Worm (Caenorhabditis elegans) whole organism, L2 larva: Measurements from ENCODE around the gene F40F9.10.

ENCODE experiments used
- C34F6.9 ChIP-seq: fragments of 150-350 bp; optimal IDR thresholded peaks from 2 replicates; lab custom pipeline; 2014; ENCODE audit warnings: missing biosample characterization, missing genetic modification characterization
- F13H6.1 ChIP-seq: sonication (generic microtip); optimal IDR thresholded peaks from 2 replicates; lab custom pipeline; 2016; ENCODE audit warnings: missing genetic modification characterization, missing compliant biosample characterization
- R02D3.7 ChIP-seq: fragments of 150-350 bp; optimal IDR thresholded peaks from 2 replicates; lab custom pipeline; 2014; ENCODE audit warnings: missing biosample characterization, missing genetic modification characterization
- Y55F3AM.14 ChIP-seq: fragments of 200-800 bp; sonication (Bioruptor generic); optimal IDR thresholded peaks from 2 replicates; lab custom pipeline; 2018; ENCODE audit warnings: mild to moderate bottlenecking, missing genetic modification characterization, missing compliant biosample characterization
- ZK546.5 ChIP-seq: sonication (generic microtip); optimal IDR thresholded peaks from 2 replicates; lab custom pipeline; 2017; ENCODE audit warnings: missing biosample characterization, missing genetic modification characterization
- alr-1 ChIP-seq: fragments of 150-350 bp; optimal IDR thresholded peaks from 2 replicates; lab custom pipeline; 2014; ENCODE audit warnings: missing biosample characterization, missing genetic modification characterization
- aly-2 ChIP-seq: fragments of 150-350 bp; optimal IDR thresholded peaks from 2 replicates; lab custom pipeline; 2014; ENCODE audit warnings: missing biosample characterization, missing genetic modification characterization
- ama-1 ChIP-seq: fragments of 150-350 bp; optimal IDR thresholded peaks from 2 replicates; lab custom pipeline; 2018; ENCODE audit warnings: inconsistent platforms
- blmp-1 ChIP-seq: sonication (generic microtip); optimal IDR thresholded peaks from 2 replicates; lab custom pipeline; 2017; ENCODE audit warnings: missing genetic modification characterization, mild to moderate bottlenecking, missing compliant biosample characterization, antibody characterized with exemption, moderate library complexity; ENCODE audit not compliant: insufficient read depth
- ceh-16 ChIP-seq: fragments of 150-350 bp; optimal IDR thresholded peaks from 2 replicates; lab custom pipeline; 2014; ENCODE audit warnings: missing biosample characterization, missing genetic modification characterization
- ceh-82 ChIP-seq: fragments of 150-350 bp; optimal IDR thresholded peaks from 2 replicates; lab custom pipeline; 2014; ENCODE audit warnings: missing biosample characterization, missing genetic modification characterization
- crh-2 ChIP-seq: sonication (generic microtip); optimal IDR thresholded peaks from 2 replicates; lab custom pipeline; 2017; ENCODE audit warnings: missing biosample characterization, missing genetic modification characterization
- dmd-4 ChIP-seq: sonication (generic microtip); optimal IDR thresholded peaks from 2 replicates; lab custom pipeline; 2017; ENCODE audit warnings: missing biosample characterization, missing genetic modification characterization
- egl-27 ChIP-seq: sonication (generic microtip); optimal IDR thresholded peaks from 3 replicates; lab custom pipeline; 2017; ENCODE audit warnings: missing biosample characterization, missing genetic modification reagents, missing genetic modification characterization
- elt-3 ChIP-seq: sonication (generic microtip); optimal IDR thresholded peaks from 2 replicates; lab custom pipeline; 2017; ENCODE audit warnings: missing biosample characterization, missing genetic modification characterization
- fos-1 ChIP-seq: fragments of 150-350 bp; optimal IDR thresholded peaks from 2 replicates; lab custom pipeline; 2014; ENCODE audit warnings: missing biosample characterization, missing genetic modification characterization
- gmeb-1 ChIP-seq: fragments of 150-350 bp; optimal IDR thresholded peaks from 2 replicates; lab custom pipeline; 2014; ENCODE audit warnings: missing biosample characterization, missing genetic modification characterization
- lin-11 ChIP-seq: fragments of 150-350 bp; sonication (generic microtip); optimal IDR thresholded peaks from 2 replicates; lab custom pipeline; 2014; ENCODE audit warnings: missing biosample characterization, missing genetic modification characterization, inconsistent platforms, mixed read lengths
- lin-13 ChIP-seq: fragments of 150-350 bp; optimal IDR thresholded peaks from 2 replicates; lab custom pipeline; 2014; ENCODE audit warnings: missing biosample characterization, missing genetic modification reagents, missing genetic modification characterization
- lin-39 ChIP-seq: fragments of 150-350 bp; optimal IDR thresholded peaks from 2 replicates; lab custom pipeline; 2014; ENCODE audit warnings: missing biosample characterization, missing genetic modification reagents, missing genetic modification characterization
- mab-5 ChIP-seq: fragments of 150-350 bp; optimal IDR thresholded peaks from 2 replicates; lab custom pipeline; 2014; ENCODE audit warnings: missing biosample characterization, missing genetic modification characterization
- mdl-1 ChIP-seq, 2 experiments: fragments of 150-350 bp in 1 of 2; sonication (generic microtip) in 1 of 2; optimal IDR thresholded peaks; 2 replicates each; lab custom pipeline; 2017; ENCODE audit warnings: missing biosample characterization in 2 of 2, missing genetic modification characterization in 2 of 2
- nhr-10 ChIP-seq: sonication (generic microtip); optimal IDR thresholded peaks from 2 replicates; lab custom pipeline; 2017; ENCODE audit warnings: missing biosample characterization, missing genetic modification characterization
- nhr-11 ChIP-seq: fragments of 150-350 bp; optimal IDR thresholded peaks from 2 replicates; lab custom pipeline; 2014; ENCODE audit warnings: missing biosample characterization, missing genetic modification characterization
- nhr-12 ChIP-seq: fragments of 150-350 bp; optimal IDR thresholded peaks from 2 replicates; lab custom pipeline; 2014; ENCODE audit warnings: missing biosample characterization, missing genetic modification characterization
- nhr-21 ChIP-seq: fragments of 150-350 bp; optimal IDR thresholded peaks from 2 replicates; lab custom pipeline; 2014; ENCODE audit warnings: missing biosample characterization, missing genetic modification characterization
- nhr-23 ChIP-seq: fragments of 150-350 bp; optimal IDR thresholded peaks from 2 replicates; lab custom pipeline; 2014; ENCODE audit warnings: missing biosample characterization, missing genetic modification reagents, missing genetic modification characterization
- nhr-237 ChIP-seq: fragments of 150-350 bp; optimal IDR thresholded peaks from 2 replicates; lab custom pipeline; 2014; ENCODE audit warnings: missing biosample characterization, missing genetic modification characterization
- nhr-25 ChIP-seq: fragments of 150-350 bp; sonication (generic microtip); optimal IDR thresholded peaks from 3 replicates; lab custom pipeline; 2014; ENCODE audit warnings: missing biosample characterization, missing genetic modification characterization
- nhr-6 ChIP-seq: fragments of 150-350 bp; optimal IDR thresholded peaks from 2 replicates; lab custom pipeline; 2014; ENCODE audit warnings: missing biosample characterization, missing genetic modification characterization
- nhr-77 ChIP-seq: fragments of 150-350 bp; optimal IDR thresholded peaks from 2 replicates; lab custom pipeline; 2014; ENCODE audit warnings: missing biosample characterization, missing genetic modification characterization
- sem-4 ChIP-seq: fragments of 150-350 bp; optimal IDR thresholded peaks from 2 replicates; lab custom pipeline; 2014; ENCODE audit warnings: missing biosample characterization, missing genetic modification reagents, missing genetic modification characterization
- skn-1 ChIP-seq: sonication (generic microtip); optimal IDR thresholded peaks from 2 replicates; lab custom pipeline; 2017; ENCODE audit warnings: missing biosample characterization, missing genetic modification characterization
- sma-3 ChIP-seq: sonication (generic microtip); optimal IDR thresholded peaks from 2 replicates; lab custom pipeline; 2016; ENCODE audit warnings: missing genetic modification reagents, missing genetic modification characterization, missing compliant biosample characterization
- snpc-4 ChIP-seq: fragments of 150-350 bp; optimal IDR thresholded peaks from 2 replicates; lab custom pipeline; 2014; ENCODE audit warnings: missing biosample characterization, missing genetic modification characterization
- unc-39 ChIP-seq: fragments of 150-350 bp; optimal IDR thresholded peaks from 2 replicates; lab custom pipeline; 2014; ENCODE audit warnings: missing biosample characterization, missing genetic modification characterization
- unc-55 ChIP-seq: fragments of 150-350 bp; sonication (generic microtip); optimal IDR thresholded peaks from 3 replicates; lab custom pipeline; 2014; ENCODE audit warnings: missing biosample characterization, missing genetic modification reagents, missing genetic modification characterization
- unc-62 ChIP-seq: fragments of 150-350 bp; optimal IDR thresholded peaks from 2 replicates; lab custom pipeline; 2014; ENCODE audit warnings: missing biosample characterization, missing genetic modification reagents, missing genetic modification characterization
- ztf-1 ChIP-seq: fragments of 200-800 bp; sonication (Bioruptor generic); conservative IDR thresholded peaks from 2 replicates; pipeline ENCODE4 v1.3.6; 2022; ENCODE audit warnings: missing genetic modification characterization, missing compliant biosample characterization
- ztf-4 ChIP-seq: fragments of 150-350 bp; optimal IDR thresholded peaks from 2 replicates; lab custom pipeline; 2014; ENCODE audit warnings: missing biosample characterization, missing genetic modification characterization

F40F9.10 gene

ce11 chrV:9714909-9715308, 1.5 kb upstream of the F40F9.10 start, which contains the start of gene F40F9.3:
Gene F40F9.3 (plus strand): TSS chrV:9715209.
- TF ChIP-seq alr-1 (tag; lab: Kevin White, UChicago) (no peak), ztf-4 (tag; lab: Kevin White, UChicago) (no peak), gmeb-1 (no peak), fos-1 (no peak), mab-5 (tag; lab: Kevin White, UChicago) (no peak), egl-27 (no peak), ztf-1 (GFP tag; lab: Robert Waterston, UW) (no peak), skn-1 (tag; lab: Kevin White, UChicago) (no peak), nhr-23 (no peak), nhr-237 (tag; lab: Kevin White, UChicago) (no peak), nhr-21 (no peak), C34F6.9 (tag; lab: Kevin White, UChicago) (no peak), nhr-11 (tag; lab: Kevin White, UChicago) (no peak), sem-4 (no peak)

- TF ChIP-seq R02D3.7 (no peak), sma-3 (GFP tag; lab: Kevin White, UChicago) (no peak), fos-1 (peak; percentile 80), nhr-6 (tag; lab: Kevin White, UChicago) (no peak), dmd-4 (tag; lab: Kevin White, UChicago) (no peak), aly-2 (tag; lab: Kevin White, UChicago) (no peak)
These were observed 836 bp downstream of the F40F9.10 start for ce11 chrV:9712418-9713173.

ce11 chrV:9711174-9711573, 2.3 kb downstream of the F40F9.10 start:
- TF ChIP-seq dmd-4 (tag; lab: Kevin White, UChicago) (no peak), fos-1 (peak; percentile 92), crh-2 (tag; lab: Kevin White, UChicago) (peak; percentile 21), unc-55 (GFP tag; lab: Kevin White, UChicago) (no peak)

ce11 chrV:9709747-9710146, 3.7 kb downstream of the F40F9.10 start, which contains the start of gene tag-120:
Gene tag-120 (minus strand): TSS chrV:9709814.
- TF ChIP-seq sem-4 (no peak), fos-1 (peak; percentile 83)

DNA sequence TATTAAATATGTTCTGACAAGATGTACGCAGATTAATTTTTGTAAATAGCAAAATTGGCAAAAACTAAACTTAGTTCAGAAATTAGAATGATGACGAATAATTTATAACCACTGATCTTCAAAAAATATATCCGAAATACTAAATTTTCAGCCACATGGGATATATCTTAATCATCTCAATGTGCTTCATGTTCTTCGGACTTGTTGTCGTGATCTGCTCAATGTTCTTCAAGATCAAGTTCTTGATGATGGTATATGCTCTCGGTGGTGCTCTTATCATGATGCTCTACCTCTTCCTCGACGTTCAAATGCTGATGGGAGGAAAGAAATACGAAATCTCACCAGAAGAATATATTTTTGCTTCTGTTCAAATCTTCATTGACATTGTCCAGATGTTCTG, 6.8 kb downstream of the F40F9.10 start:
- TF ChIP-seq skn-1 (tag; lab: Kevin White, UChicago) (no peak), elt-3 (tag; lab: Kevin White, UChicago) (no peak), ceh-16 (tag; lab: Kevin White, UChicago) (no peak), nhr-77 (tag; lab: Kevin White, UChicago) (no peak), ama-1 (lab: Kevin White, UChicago) (no peak), nhr-23 (no peak)

DNA sequence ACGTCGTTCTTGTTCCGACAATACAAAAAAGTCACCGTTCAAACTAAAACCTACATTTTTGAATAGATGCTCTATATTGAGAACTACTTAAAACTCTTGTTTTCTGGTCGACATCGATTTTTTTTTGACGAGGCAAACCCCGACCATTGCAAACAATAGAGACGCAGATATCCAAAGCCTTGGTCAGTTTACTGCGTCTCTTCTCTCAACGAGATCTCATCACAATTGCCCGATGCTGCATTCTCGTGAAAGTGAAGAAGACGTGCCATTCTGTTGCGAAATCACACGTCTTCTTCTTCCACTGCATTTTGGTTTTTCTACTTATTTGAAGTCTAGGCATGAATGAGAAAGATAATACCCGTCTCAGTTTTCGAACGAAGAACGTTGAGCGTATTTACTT, 9.0 kb downstream of the F40F9.10 start:
- TF ChIP-seq ztf-1 (GFP tag; lab: Robert Waterston, UW) = no peak
- TF ChIP-seq ztf-4 (tag; lab: Kevin White, UChicago) = no peak
- TF ChIP-seq sem-4 = peak; percentile 55
- TF ChIP-seq ZK546.5 = no peak
- TF ChIP-seq fos-1 = peak; percentile 41
- TF ChIP-seq nhr-23 = no peak
- TF ChIP-seq nhr-6 (tag; lab: Kevin White, UChicago) = no peak
- no peak for TF ChIP-seq sma-3 (GFP tag; lab: Kevin White, UChicago)
- TF ChIP-seq nhr-77 (tag; lab: Kevin White, UChicago) = no peak
- TF ChIP-seq lin-13 (GFP tag; lab: Kevin White, UChicago) = peak; percentile 18
- no peak for TF ChIP-seq egl-27
- no peak for TF ChIP-seq Y55F3AM.14 (GFP tag; lab: Kevin White, UChicago)
- TF ChIP-seq crh-2 (tag; lab: Kevin White, UChicago) = peak; percentile 58
- TF ChIP-seq nhr-10 (tag; lab: Kevin White, UChicago) = no peak
- TF ChIP-seq dmd-4 (tag; lab: Kevin White, UChicago) = no peak
- TF ChIP-seq elt-3 (tag; lab: Kevin White, UChicago) = no peak
- peak; percentile 90 for TF ChIP-seq unc-55 (GFP tag; lab: Kevin White, UChicago)
- no peak for TF ChIP-seq nhr-12 (tag; lab: Kevin White, UChicago)
- TF ChIP-seq skn-1 (tag; lab: Kevin White, UChicago) = no peak
- no peak for TF ChIP-seq mab-5 (tag; lab: Kevin White, UChicago)
- no peak for TF ChIP-seq ceh-16 (tag; lab: Kevin White, UChicago)
- peak; percentile 52 for TF ChIP-seq F13H6.1 (tag; lab: Kevin White, UChicago)
- no peak for TF ChIP-seq lin-39 (tag; lab: Kevin White, UChicago)
- no peak for TF ChIP-seq ama-1 (lab: Kevin White, UChicago)
- TF ChIP-seq nhr-25 (tag; lab: Kevin White, UChicago) = peak; percentile 42
- peak; percentile 74 for TF ChIP-seq C34F6.9 (tag; lab: Kevin White, UChicago)
- peak in 1 of 2 experiments; percentile 22 for TF ChIP-seq mdl-1 (tag; optimal IDR thresholded peaks at IDR 0.05; lab: Kevin White, UChicago)
- no peak for TF ChIP-seq unc-39 (tag; lab: Kevin White, UChicago)
- TF ChIP-seq snpc-4 (tag; lab: Kevin White, UChicago) = no peak
- no peak for TF ChIP-seq unc-62 (GFP tag; lab: Kevin White, UChicago)
- no peak for TF ChIP-seq ceh-82 (tag; lab: Kevin White, UChicago)
- TF ChIP-seq lin-11 (tag; lab: Kevin White, UChicago) = peak; percentile 20
- TF ChIP-seq gmeb-1 = no peak
- TF ChIP-seq blmp-1 (tag; lab: Kevin White, UChicago) = peak; percentile 57
